Worm (Caenorhabditis elegans) whole organism, L1 larva: ENCODE measurements around the gene F55A4.13.
A peak's percentile ranks its signal among the peaks of the same experiment; 100 is the strongest.

Experiments used
- C16A3.4 ChIP-seq: fragments of 150-350 bp; optimal IDR thresholded peaks from 2 replicates; lab custom pipeline; 2014; ENCODE audit warnings: missing biosample characterization, missing genetic modification characterization
- C34B4.2 ChIP-seq: sonication (generic microtip); optimal IDR thresholded peaks from 2 replicates; lab custom pipeline; 2017; ENCODE audit warnings: mild to moderate bottlenecking, missing genetic modification characterization, missing compliant biosample characterization
- F16B12.6 ChIP-seq: fragments of 150-350 bp; optimal IDR thresholded peaks from 2 replicates; lab custom pipeline; 2014; ENCODE audit warnings: missing biosample characterization, missing genetic modification characterization
- aha-1 ChIP-seq: fragments of 150-350 bp; optimal IDR thresholded peaks from 2 replicates; lab custom pipeline; 2014; ENCODE audit warnings: missing biosample characterization, missing genetic modification characterization
- aly-2 ChIP-seq: fragments of 150-350 bp; optimal IDR thresholded peaks from 2 replicates; lab custom pipeline; 2014; ENCODE audit warnings: missing biosample characterization, missing genetic modification characterization
- blmp-1 ChIP-seq: fragments of 150-350 bp; optimal IDR thresholded peaks from 2 replicates; lab custom pipeline; 2014; ENCODE audit warnings: missing biosample characterization, missing genetic modification characterization
- ceh-82 ChIP-seq, 3 experiments: fragments of 150-350 bp in 1 of 3; sonication (generic microtip) in 2 of 3; optimal IDR thresholded peaks; 2 replicates each; lab custom pipeline; 2014 to 2017; ENCODE audit warnings: missing biosample characterization in 3 of 3, missing genetic modification characterization in 3 of 3
- ceh-88 ChIP-seq: fragments of 200-800 bp; sonication (Bioruptor generic); IDR thresholded peaks from 2 replicates; pipeline ENCODE4 v1.3.6; 2022; ENCODE audit warnings: missing genetic modification characterization, missing compliant biosample characterization
- ceh-90 ChIP-seq: sonication (generic microtip); optimal IDR thresholded peaks from 2 replicates; lab custom pipeline; 2016; ENCODE audit warnings: missing genetic modification characterization, missing compliant biosample characterization
- ces-1 ChIP-seq: fragments of 150-350 bp; optimal IDR thresholded peaks from 2 replicates; lab custom pipeline; 2014; ENCODE audit warnings: missing biosample characterization, missing genetic modification reagents, missing genetic modification characterization
- dpl-1 ChIP-seq, 3 experiments: fragments of 150-350 bp in 2 of 3; sonication (generic microtip) in 1 of 3; optimal IDR thresholded peaks; 2 replicates each; lab custom pipeline; 2014 to 2017; ENCODE audit warnings: missing biosample characterization in 3 of 3, missing genetic modification characterization in 3 of 3, missing genetic modification reagents in 3 of 3
- efl-1 ChIP-seq, 4 experiments: fragments of 150-350 bp; optimal IDR thresholded peaks in 3 of 4; peaks in 1 of 4; 1 replicate in 1 of 4; 2 replicates in 3 of 4; lab custom pipeline; 2014; ENCODE audit warnings: missing biosample characterization in 2 of 4, missing genetic modification characterization in 2 of 4, missing genetic modification reagents in 2 of 4
- efl-3 ChIP-seq: fragments of 200-800 bp; sonication (Bioruptor generic); optimal IDR thresholded peaks from 2 replicates; lab custom pipeline; 2018; ENCODE audit warnings: mild to moderate bottlenecking, missing genetic modification characterization, missing compliant biosample characterization
- egl-13 ChIP-seq: sonication (generic microtip); optimal IDR thresholded peaks from 2 replicates; lab custom pipeline; 2016; ENCODE audit warnings: missing genotype, missing genetic modification reagents, missing genetic modification characterization, missing compliant biosample characterization
- elt-2 ChIP-seq: sonication (generic microtip); optimal IDR thresholded peaks from 2 replicates; lab custom pipeline; 2016; ENCODE audit warnings: missing genetic modification characterization, mild to moderate bottlenecking, inconsistent platforms, missing compliant biosample characterization, missing genetic modification reagents
- fkh-10 ChIP-seq: sonication (generic microtip); optimal IDR thresholded peaks from 2 replicates; lab custom pipeline; 2017; ENCODE audit warnings: missing biosample characterization, missing genetic modification reagents, missing genetic modification characterization
- fos-1 ChIP-seq: fragments of 150-350 bp; optimal IDR thresholded peaks from 2 replicates; lab custom pipeline; 2014; ENCODE audit warnings: missing biosample characterization, missing genetic modification characterization
- irx-1 ChIP-seq: sonication (generic microtip); optimal IDR thresholded peaks from 2 replicates; lab custom pipeline; 2016; ENCODE audit warnings: missing genetic modification characterization, missing compliant biosample characterization
- jun-1 ChIP-seq: fragments of 150-350 bp; optimal IDR thresholded peaks from 2 replicates; lab custom pipeline; 2014; ENCODE audit warnings: missing biosample characterization, missing genetic modification reagents, missing genetic modification characterization
- lin-14 ChIP-seq: fragments of 200-800 bp; sonication (Bioruptor generic); optimal IDR thresholded peaks from 2 replicates; lab custom pipeline; 2018; ENCODE audit warnings: mild to moderate bottlenecking, missing genetic modification characterization, moderate library complexity, missing compliant biosample characterization
- lin-15B ChIP-seq: fragments of 150-350 bp; sonication (generic microtip); optimal IDR thresholded peaks from 3 replicates; lab custom pipeline; 2014; ENCODE audit warnings: missing biosample characterization, missing genetic modification characterization
- lin-39 ChIP-seq: fragments of 150-350 bp; optimal IDR thresholded peaks from 2 replicates; lab custom pipeline; 2014; ENCODE audit warnings: missing biosample characterization, missing genetic modification reagents, missing genetic modification characterization
- lir-3 ChIP-seq: sonication (generic microtip); optimal IDR thresholded peaks from 2 replicates; lab custom pipeline; 2016; ENCODE audit warnings: mild to moderate bottlenecking, missing genetic modification characterization, moderate library complexity, missing compliant biosample characterization; ENCODE audit not compliant: poor library complexity
- lsy-2 ChIP-seq, 2 experiments: fragments of 150-350 bp; optimal IDR thresholded peaks; 2 replicates each; lab custom pipeline; 2014; ENCODE audit warnings: missing biosample characterization in 2 of 2, missing genetic modification characterization in 2 of 2
- mdl-1 ChIP-seq, 2 experiments: fragments of 150-350 bp; optimal IDR thresholded peaks; 2 replicates each; lab custom pipeline; 2014 to 2017; ENCODE audit warnings: missing biosample characterization in 2 of 2, missing genetic modification characterization in 2 of 2, inconsistent platforms in 1 of 2
- mep-1 ChIP-seq: fragments of 150-350 bp; optimal IDR thresholded peaks from 2 replicates; lab custom pipeline; 2014; ENCODE audit warnings: missing biosample characterization, missing genetic modification characterization
- nhr-12 ChIP-seq: sonication (generic microtip); optimal IDR thresholded peaks from 2 replicates; lab custom pipeline; 2017; ENCODE audit warnings: missing biosample characterization, missing genetic modification characterization
- nhr-19 ChIP-seq: fragments of 200-800 bp; sonication (Bioruptor generic); conservative IDR thresholded peaks from 2 replicates; pipeline ENCODE4 v1.3.6; 2022; ENCODE audit warnings: missing genetic modification characterization, missing compliant biosample characterization
- nhr-20 ChIP-seq: sonication (generic microtip); optimal IDR thresholded peaks from 2 replicates; lab custom pipeline; 2016; ENCODE audit warnings: mild to moderate bottlenecking, missing genetic modification characterization, missing compliant biosample characterization
- nhr-237 ChIP-seq: fragments of 150-350 bp; optimal IDR thresholded peaks from 2 replicates; lab custom pipeline; 2014; ENCODE audit warnings: missing biosample characterization, missing genetic modification characterization
- nhr-28 ChIP-seq: fragments of 150-350 bp; optimal IDR thresholded peaks from 2 replicates; lab custom pipeline; 2014; ENCODE audit warnings: missing biosample characterization, missing genetic modification characterization
- nhr-47 ChIP-seq: sonication (generic microtip); optimal IDR thresholded peaks from 2 replicates; lab custom pipeline; 2016; ENCODE audit warnings: mild to moderate bottlenecking, missing genetic modification characterization, moderate library complexity, missing compliant biosample characterization
- nhr-71 ChIP-seq: sonication (generic microtip); optimal IDR thresholded peaks from 2 replicates; lab custom pipeline; 2016; ENCODE audit warnings: mild to moderate bottlenecking, missing genetic modification characterization, moderate library complexity, missing compliant biosample characterization
- nhr-76 ChIP-seq: sonication (generic microtip); optimal IDR thresholded peaks from 2 replicates; lab custom pipeline; 2017; ENCODE audit warnings: missing biosample characterization, missing genetic modification characterization
- nhr-77 ChIP-seq: fragments of 150-350 bp; optimal IDR thresholded peaks from 2 replicates; lab custom pipeline; 2014; ENCODE audit warnings: missing biosample characterization, missing genetic modification characterization
- nhr-84 ChIP-seq: sonication (generic microtip); optimal IDR thresholded peaks from 2 replicates; lab custom pipeline; 2017; ENCODE audit warnings: missing biosample characterization, missing genetic modification characterization
- nhr-85 ChIP-seq: sonication (generic microtip); peaks from one replicate; lab custom pipeline; 2016; ENCODE audit warnings: missing genetic modification characterization, inconsistent platforms, missing compliant biosample characterization
- nhr-90 ChIP-seq: sonication (generic microtip); optimal IDR thresholded peaks from 2 replicates; lab custom pipeline; 2016; ENCODE audit warnings: mild to moderate bottlenecking, missing genetic modification characterization, missing compliant biosample characterization; ENCODE audit not compliant: poor library complexity
- pag-3 ChIP-seq: sonication (generic microtip); optimal IDR thresholded peaks from 2 replicates; lab custom pipeline; 2017; ENCODE audit warnings: missing genetic modification characterization, mild to moderate bottlenecking, missing compliant biosample characterization, antibody characterized with exemption, borderline replicate concordance; ENCODE audit not compliant: insufficient read depth
- pax-3 ChIP-seq: fragments of 200-800 bp; sonication (Bioruptor generic); optimal IDR thresholded peaks from 2 replicates; lab custom pipeline; 2018; ENCODE audit warnings: mild to moderate bottlenecking, missing genetic modification characterization, moderate library complexity, missing compliant biosample characterization
- pqm-1 ChIP-seq: sonication (generic microtip); optimal IDR thresholded peaks from 3 replicates; lab custom pipeline; 2017; ENCODE audit warnings: missing biosample characterization, missing genetic modification characterization
- snpc-4 ChIP-seq: fragments of 150-350 bp; optimal IDR thresholded peaks from 2 replicates; lab custom pipeline; 2014; ENCODE audit warnings: missing biosample characterization, missing genetic modification characterization
- snu-23 ChIP-seq: sonication (generic microtip); optimal IDR thresholded peaks from 2 replicates; lab custom pipeline; 2016; ENCODE audit warnings: missing genetic modification characterization, missing compliant biosample characterization
- sox-4 ChIP-seq: sonication (generic microtip); optimal IDR thresholded peaks from 2 replicates; lab custom pipeline; 2016; ENCODE audit warnings: missing genetic modification characterization, missing compliant biosample characterization
- sup-37 ChIP-seq: fragments of 200-800 bp; sonication (Bioruptor generic); optimal IDR thresholded peaks from 2 replicates; lab custom pipeline; 2018; ENCODE audit warnings: mild to moderate bottlenecking, missing genetic modification characterization, missing compliant biosample characterization
- tbx-2 ChIP-seq: sonication (generic microtip); optimal IDR thresholded peaks from 2 replicates; lab custom pipeline; 2016; ENCODE audit warnings: missing genetic modification characterization, missing compliant biosample characterization
- tlp-1 ChIP-seq: fragments of 150-350 bp; optimal IDR thresholded peaks from 2 replicates; lab custom pipeline; 2014; ENCODE audit warnings: missing biosample characterization, missing genetic modification characterization
- unc-130 ChIP-seq: fragments of 150-350 bp; optimal IDR thresholded peaks from 2 replicates; lab custom pipeline; 2017; ENCODE audit warnings: missing biosample characterization, missing genetic modification characterization, inconsistent platforms
- unc-62 ChIP-seq: fragments of 150-350 bp; optimal IDR thresholded peaks from 2 replicates; lab custom pipeline; 2014; ENCODE audit warnings: missing biosample characterization, missing genetic modification reagents, missing genetic modification characterization
- unc-98 ChIP-seq: fragments of 200-800 bp; sonication (Bioruptor generic); IDR thresholded peaks from 2 replicates; pipeline ENCODE4 v1.3.6; 2022; ENCODE audit warnings: missing genetic modification characterization, missing compliant biosample characterization
- xbp-1 ChIP-seq: sonication (generic microtip); optimal IDR thresholded peaks from 2 replicates; lab custom pipeline; 2016; ENCODE audit warnings: missing genetic modification characterization, missing compliant biosample characterization

F55A4.13 gene

ce11 chrX:1014708-1015107 is 2.6 kb downstream of the F55A4.13 start:
- TF ChIP-seq nhr-71 = no peak
- TF ChIP-seq lin-14 = peak; percentile 58
- no peak for TF ChIP-seq pqm-1 (tag; lab: Kevin White, UChicago)
- TF ChIP-seq nhr-85 (tag; lab: Kevin White, UChicago) = peak; percentile 57
- TF ChIP-seq fkh-10 (GFP tag; lab: Kevin White, UChicago) = peak; percentile 79

ce11 chrX:1012385-1012866 is 4.9 kb downstream of the F55A4.13 start:
- TF ChIP-seq unc-130 (tag; lab: Kevin White, UChicago) (no peak), lin-39 (no peak), nhr-76 (tag; lab: Kevin White, UChicago) (no peak), nhr-84 (tag; lab: Kevin White, UChicago) (no peak), irx-1 (no peak), mep-1 (tag; lab: Kevin White, UChicago) (no peak), lin-15B (no peak), fos-1 (tag; lab: Kevin White, UChicago) (no peak), ceh-90 (tag; lab: Kevin White, UChicago) (no peak), ceh-88 (GFP tag; lab: Robert Waterston, UW) (peak; percentile 23; the same call in 1 of the 2 replicates), nhr-71 (peak; percentile 66), nhr-28 (no peak), C34B4.2 (tag; lab: Kevin White, UChicago) (no peak), pax-3 (tag; lab: Kevin White, UChicago) (peak; percentile 48), aly-2 (tag; lab: Kevin White, UChicago) (no peak), nhr-237 (tag; lab: Kevin White, UChicago) (no peak), F16B12.6 (no peak), dpl-1 (GFP tag; optimal IDR thresholded peaks at IDR 0.05; lab: Kevin White, UChicago) (no peak), pag-3 (no peak), nhr-12 (tag; lab: Kevin White, UChicago) (no peak), efl-1 (optimal IDR thresholded peaks at IDR 0.05; lab: Kevin White, UChicago) (no peak), efl-1 (GFP tag; optimal IDR thresholded peaks at IDR 0.05 in 1 of 2; lab: Kevin White, UChicago) (peak in 1 of 2 experiments; percentile 92), fkh-10 (GFP tag; lab: Kevin White, UChicago) (no peak), elt-2 (tag; lab: Kevin White, UChicago) (peak; percentile 53), lir-3 (peak; percentile 19), nhr-19 (GFP tag; lab: Robert Waterston, UW) (peak; percentile 48), blmp-1 (tag; lab: Kevin White, UChicago) (peak; percentile 4), mdl-1 (tag; optimal IDR thresholded peaks at IDR 0.05; lab: Kevin White, UChicago) (no peak), lsy-2 (tag; optimal IDR thresholded peaks at IDR 0.05; lab: Kevin White, UChicago) (peak in 1 of 2 experiments; percentile 31), unc-62 (GFP tag; lab: Kevin White, UChicago) (no peak), tbx-2 (tag; lab: Kevin White, UChicago) (no peak), C16A3.4 (tag; lab: Kevin White, UChicago) (peak; percentile 30), ces-1 (no peak), efl-3 (GFP tag; lab: Kevin White, UChicago) (no peak), snu-23 (GFP tag; lab: Kevin White, UChicago) (peak; percentile 46), sup-37 (GFP tag; lab: Kevin White, UChicago) (no peak), aha-1 (no peak), xbp-1 (tag; lab: Kevin White, UChicago) (no peak), egl-13 (tag; lab: Kevin White, UChicago) (no peak), ceh-82 (tag; optimal IDR thresholded peaks at IDR 0.05; lab: Kevin White, UChicago) (no peak), tlp-1 (tag; lab: Kevin White, UChicago) (no peak), nhr-85 (tag; lab: Kevin White, UChicago) (peak; percentile 84), nhr-90 (peak; percentile 80), jun-1 (no peak), nhr-77 (tag; lab: Kevin White, UChicago) (no peak), sox-4 (no peak), nhr-47 (tag; lab: Kevin White, UChicago) (peak; percentile 43), lin-14 (no peak), snpc-4 (tag; lab: Kevin White, UChicago) (no peak), unc-98 (GFP tag; lab: Robert Waterston, UW) (no peak), nhr-20 (peak; percentile 28)
